Fruit fly (Drosophila melanogaster): ENCODE results near the gene primo-2.
A peak's percentile ranks its signal among the peaks of the same experiment; 100 is the strongest.

Gene primo-2

dm6 chr3R:13676137-13677086, 35.2 kb downstream of the primo-2 start, which contains the start of the genes Lkb1 and CG9588 (continued):
- peak; percentile 52 for TF ChIP-seq Myb (GFP tag; optimal IDR thresholded peaks at IDR 0.05)
- no peak for TF ChIP-seq corto (GFP tag; optimal IDR thresholded peaks at IDR 0.05)
- TF ChIP-seq ttk (GFP tag; IDR thresholded peaks at IDR 0.05) = peak; percentile 83
- TF ChIP-seq pnt (GFP tag; optimal IDR thresholded peaks at IDR 0.05) = peak; percentile 42
- peak; percentile 25; the same call in 1 of the 2 replicates for TF ChIP-seq klu (GFP tag; IDR thresholded peaks at IDR 0.05)
- TF ChIP-seq ci (GFP tag; IDR thresholded peaks at IDR 0.05) = peak; percentile 88
- no peak for TF ChIP-seq salm (tag; optimal IDR thresholded peaks at IDR 0.05)
- TF ChIP-seq chif (GFP tag; optimal IDR thresholded peaks at IDR 0.05) = peak; percentile 46 to 52
- peak; percentile 59 for TF ChIP-seq CG15514 (GFP tag; optimal IDR thresholded peaks at IDR 0.05)
- TF ChIP-seq CG10565 (GFP tag; optimal IDR thresholded peaks at IDR 0.05) = no peak
- TF ChIP-seq CG11696 (GFP tag; IDR thresholded peaks at IDR 0.05) = 0 out of 2 replicates have a peak, but pooled peaks have one; percentile 43
- TF ChIP-seq CG18011 (GFP tag; optimal IDR thresholded peaks at IDR 0.05) = no peak
- no peak for TF ChIP-seq CG5180 (GFP tag; optimal IDR thresholded peaks at IDR 0.05)
- TF ChIP-seq CG13894 (tag; optimal IDR thresholded peaks at IDR 0.05) = no peak
- TF ChIP-seq lilli (GFP tag; optimal IDR thresholded peaks at IDR 0.05) = peak; percentile 71
- no peak for TF ChIP-seq Tbp (GFP tag; optimal IDR thresholded peaks at IDR 0.05)
- no peak for TF ChIP-seq Sox100B (GFP tag; optimal IDR thresholded peaks at IDR 0.05)
- TF ChIP-seq CG4820 (GFP tag; optimal IDR thresholded peaks at IDR 0.05) = no peak
- TF ChIP-seq gsb-n (tag; optimal IDR thresholded peaks at IDR 0.05) = no peak
- TF ChIP-seq CG3065 (GFP tag; optimal IDR thresholded peaks at IDR 0.05) = no peak
- TF ChIP-seq CG34422 (GFP tag; IDR thresholded peaks at IDR 0.05) = peak; percentile 81
- TF ChIP-seq gce (GFP tag; IDR thresholded peaks at IDR 0.05) = no peak
- TF ChIP-seq Nf-YC (tag; optimal IDR thresholded peaks at IDR 0.05) = no peak
- peak; percentile 38 to 41 for TF ChIP-seq Pdp1 (GFP tag; optimal IDR thresholded peaks at IDR 0.05)
- TF ChIP-seq seq (GFP tag; IDR thresholded peaks at IDR 0.05) = peak; percentile 54; the same call in 1 of the 2 replicates
- peak; percentile 66 for TF ChIP-seq Xbp1 (GFP tag; optimal IDR thresholded peaks at IDR 0.05)
- peak; percentile 41 for TF ChIP-seq CG2116 (GFP tag; optimal IDR thresholded peaks at IDR 0.05)
- peak; percentile 91 for TF ChIP-seq Drgx (GFP tag; IDR thresholded peaks at IDR 0.05)
- TF ChIP-seq CG15011 (GFP tag; optimal IDR thresholded peaks at IDR 0.05) = no peak
- TF ChIP-seq chm (GFP tag; IDR thresholded peaks at IDR 0.05) = peak; percentile 78
- TF ChIP-seq shn (GFP tag; optimal IDR thresholded peaks at IDR 0.05) = peak; percentile 45
- no peak for TF ChIP-seq cato (GFP tag; optimal IDR thresholded peaks at IDR 0.05; ENCODE audit: borderline replicate concordance)
- TF ChIP-seq vfl (GFP tag; optimal IDR thresholded peaks at IDR 0.05) = peak; percentile 19
- TF ChIP-seq CoRest (tag; optimal IDR thresholded peaks at IDR 0.05) = peak; percentile 27
- TF ChIP-seq caup (GFP tag; optimal IDR thresholded peaks at IDR 0.05; ENCODE audit: severe bottlenecking) = peak; percentile 42
- no peak for TF ChIP-seq CG6683 (GFP tag; optimal IDR thresholded peaks at IDR 0.05)
- TF ChIP-seq so (GFP tag; IDR thresholded peaks at IDR 0.05) = peak; percentile 72; the same call in 2 of the 3 replicates
- peak; percentile 44 for TF ChIP-seq CG9817 (tag; optimal IDR thresholded peaks at IDR 0.05)
- no peak for TF ChIP-seq fru (optimal IDR thresholded peaks at IDR 0.05)
- TF ChIP-seq nau (GFP tag; optimal IDR thresholded peaks at IDR 0.05) = no peak
- no peak for TF ChIP-seq bigmax (GFP tag; optimal IDR thresholded peaks at IDR 0.05)
- no peak for TF ChIP-seq CG1832 (GFP tag; optimal IDR thresholded peaks at IDR 0.05)
- peak; percentile 72 for TF ChIP-seq CG14014 (GFP tag; IDR thresholded peaks at IDR 0.05)
- peak; percentile 41; the same call in 1 of the 2 replicates for TF ChIP-seq wor (GFP tag; IDR thresholded peaks at IDR 0.05)
- TF ChIP-seq Taf1 (GFP tag; IDR thresholded peaks at IDR 0.05) = peak; percentile 62; the same call in 1 of the 2 replicates
- no peak for TF ChIP-seq mirr (GFP tag; optimal IDR thresholded peaks at IDR 0.05)
- no peak for TF ChIP-seq CG10543 (GFP tag; optimal IDR thresholded peaks at IDR 0.05)
- TF ChIP-seq HmgD (GFP tag; optimal IDR thresholded peaks at IDR 0.05) = no peak

Measured in whole organism, embryonic.